Fruit fly (Drosophila melanogaster): ENCODE results near the gene P5cr.

Gene P5cr

dm6 chr3R:18997388-18998287 is 31.1 kb upstream of the P5cr start (continued):
- TF ChIP-seq vvl (GFP tag; IDR thresholded peaks at IDR 0.05) (peak; percentile 14; the same call in 1 of the 2 replicates), CG6689 (GFP tag; IDR thresholded peaks at IDR 0.05) (peak; percentile 29; the same call in 1 of the 2 replicates), CG17385 (GFP tag; optimal IDR thresholded peaks at IDR 0.05) (peak; percentile 69), CG10209 (GFP tag; optimal IDR thresholded peaks at IDR 0.05) (peak; percentile 91), fd102C (GFP tag; optimal IDR thresholded peaks at IDR 0.05) (peak; percentile 90), CG2120 (GFP tag; optimal IDR thresholded peaks at IDR 0.05) (no peak), hb (GFP tag; IDR thresholded peaks at IDR 0.05; ENCODE audit: partially characterized antibody) (no peak), Lim3 (GFP tag; IDR thresholded peaks at IDR 0.05) (no peak), Atf3 (GFP tag; optimal IDR thresholded peaks at IDR 0.05) (peak; percentile 54), CG8924 (tag; optimal IDR thresholded peaks at IDR 0.05) (peak; percentile 67), CG2129 (GFP tag; IDR thresholded peaks at IDR 0.05; ENCODE audit: partially characterized antibody) (no peak), tio (GFP tag; optimal IDR thresholded peaks at IDR 0.05) (peak; percentile 10), CG2116 (GFP tag; optimal IDR thresholded peaks at IDR 0.05) (peak; percentile 76), br (optimal IDR thresholded peaks at IDR 0.05) (no peak), Fer2 (tag; optimal IDR thresholded peaks at IDR 0.05) (no peak), CG17186 (GFP tag; optimal IDR thresholded peaks at IDR 0.05) (peak; percentile 56), CG2875 (GFP tag; optimal IDR thresholded peaks at IDR 0.05) (peak; percentile 95), CG16863 (GFP tag; optimal IDR thresholded peaks at IDR 0.05) (peak; percentile 82), CG6272 (GFP tag; IDR thresholded peaks at IDR 0.05) (no peak), CG31224 (GFP tag; IDR thresholded peaks at IDR 0.05) (no peak), btn (GFP tag; optimal IDR thresholded peaks at IDR 0.05) (no peak), vnd (GFP tag; IDR thresholded peaks at IDR 0.05; ENCODE audit: partially characterized antibody) (no peak), CG10321 (GFP tag; IDR thresholded peaks at IDR 0.05) (peak; percentile 45; the same call in 1 of the 2 replicates), stc (GFP tag; IDR thresholded peaks at IDR 0.05) (peak; percentile 79; the same call in 1 of the 2 replicates), p53 (GFP tag; optimal IDR thresholded peaks at IDR 0.05) (no peak), D19B (GFP tag; optimal IDR thresholded peaks at IDR 0.05) (no peak), sima (GFP tag; optimal IDR thresholded peaks at IDR 0.05) (no peak), tx (GFP tag; optimal IDR thresholded peaks at IDR 0.05) (peak; percentile 8), fu2 (GFP tag; optimal IDR thresholded peaks at IDR 0.05) (no peak), Bteb2 (GFP tag; optimal IDR thresholded peaks at IDR 0.05) (peak; percentile 26), Taf1 (GFP tag; IDR thresholded peaks at IDR 0.05) (no peak), CG16813 (GFP tag; IDR thresholded peaks at IDR 0.05; ENCODE audit: partially characterized antibody) (no peak), chif (GFP tag; optimal IDR thresholded peaks at IDR 0.05) (peak; percentile 71 to 78), CG4730 (GFP tag; IDR thresholded peaks at IDR 0.05) (no peak), sens-2 (GFP tag; IDR thresholded peaks at IDR 0.05) (peak; percentile 76; the same call in 1 of the 2 replicates), unc-4 (GFP tag; IDR thresholded peaks at IDR 0.05; ENCODE audit: partially characterized antibody) (no peak), CG9817 (tag; optimal IDR thresholded peaks at IDR 0.05) (peak; percentile 1), Camta (GFP tag; optimal IDR thresholded peaks at IDR 0.05) (no peak), org-1 (GFP tag; optimal IDR thresholded peaks at IDR 0.05) (peak; percentile 88), mirr (GFP tag; optimal IDR thresholded peaks at IDR 0.05) (no peak), CG13296 (GFP tag; optimal IDR thresholded peaks at IDR 0.05) (peak; percentile 31), tna (GFP tag; IDR thresholded peaks at IDR 0.05; ENCODE audit: partially characterized antibody) (no peak), ro (GFP tag; IDR thresholded peaks at IDR 0.05) (no peak), Optix (GFP tag; IDR thresholded peaks at IDR 0.05) (peak; percentile 74; the same call in 2 of the 3 replicates), Scr (GFP tag; IDR thresholded peaks at IDR 0.05; ENCODE audit: partially characterized antibody) (no peak), Vsx1 (GFP tag; optimal IDR thresholded peaks at IDR 0.05) (peak; percentile 84), fd64A (GFP tag; optimal IDR thresholded peaks at IDR 0.05) (peak; percentile 90), Aef1 (GFP tag; IDR thresholded peaks at IDR 0.05) (no peak), Hmr (GFP tag; optimal IDR thresholded peaks at IDR 0.05) (no peak)
